Worm (Caenorhabditis elegans): ENCODE data around the gene Y66D12A.24.

DNA sequence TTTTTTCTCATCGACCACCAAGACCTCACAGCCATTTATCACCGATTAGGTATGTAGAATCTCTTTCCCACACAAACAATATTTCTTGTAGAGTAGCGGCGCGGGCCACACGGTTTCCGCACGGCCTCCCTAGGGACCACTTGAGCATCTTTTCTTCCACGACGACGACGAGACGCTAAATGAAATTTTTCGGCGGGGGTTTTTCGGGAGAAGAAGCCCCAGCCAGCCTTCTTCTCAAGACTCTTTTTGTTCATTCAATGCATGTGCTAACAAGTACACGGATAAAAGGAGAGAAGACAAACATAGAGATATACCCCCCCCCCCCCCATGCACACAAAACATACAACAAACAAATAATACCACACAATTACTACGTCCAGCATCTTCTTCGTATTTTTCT is 37.6 kb upstream of the Y66D12A.24 start:
- TF ChIP-seq mes-2 (tag; optimal IDR thresholded peaks at IDR 0.05; ENCODE audit: poor library complexity, severe bottlenecking) (no peak), nhr-41 (GFP tag; IDR thresholded peaks at IDR 0.05) (no peak), unc-39 (tag; optimal IDR thresholded peaks at IDR 0.05) (no peak), ceh-82 (tag; optimal IDR thresholded peaks at IDR 0.05) (no peak), ces-1 (GFP tag; optimal IDR thresholded peaks at IDR 0.05) (no peak)
